Fruit fly (Drosophila melanogaster): ENCODE results near the gene Rpn12.

- TF ChIP-seq h (optimal IDR thresholded peaks at IDR 0.05) (no peak), psq (optimal IDR thresholded peaks at IDR 0.05) (no peak), Myc (optimal IDR thresholded peaks at IDR 0.05) (no peak), insv (optimal IDR thresholded peaks at IDR 0.05) (no peak), ttk (optimal IDR thresholded peaks at IDR 0.05) (no peak), Sin3A (optimal IDR thresholded peaks at IDR 0.05) (no peak)
Observed at dm6 chr3L:16545511-16545910, 37.3 kb upstream of the Rpn12 start, which contains the start of gene CG13033.

All from Kc167 (cell line).